Fruit fly (Drosophila melanogaster) whole organism: ENCODE measurements around the gene CG9132.

ENCODE experiments used
- CG8478 ChIP-seq: fragments of >200 bp; optimal IDR thresholded peaks from 2 replicates; lab custom pipeline; 2018; ENCODE audit warnings: inconsistent platforms
- pan ChIP-seq: fragments of >200 bp; optimal IDR thresholded peaks from 2 replicates; lab custom pipeline; 2017
- psq ChIP-seq: fragments of >200 bp; optimal IDR thresholded peaks from 2 replicates; lab custom pipeline; 2017

DNA sequence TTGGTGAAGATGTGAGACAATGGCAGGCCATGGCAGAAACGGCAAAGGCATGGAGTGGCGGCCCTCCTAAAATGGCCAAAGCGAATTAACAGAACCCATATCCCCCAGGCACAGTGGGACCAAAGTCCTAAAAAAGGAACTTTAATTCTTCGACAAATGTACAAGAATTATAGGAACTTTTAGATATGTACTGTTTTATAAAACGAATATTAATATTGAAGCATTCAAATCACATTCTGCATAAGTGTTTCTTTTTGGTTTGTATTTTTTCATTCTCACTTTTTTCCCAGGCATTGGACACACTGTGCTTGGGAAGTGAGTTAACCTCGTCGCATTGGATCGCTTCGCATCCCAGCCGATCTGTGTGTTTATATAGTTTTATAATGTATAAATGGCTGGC is 35.6 kb downstream of the CG9132 start:
- no peak for TF ChIP-seq psq
- TF ChIP-seq CG8478, result no peak
- no peak for TF ChIP-seq pan (lab: Kevin White, UChicago)
